Fruit fly (Drosophila melanogaster): ENCODE results near the gene eEF2.

eEF2 gene

dm6 chr2L:21677480-21677930 is 4.5 kb downstream of the eEF2 start, which contains the start of gene CG2225 (continued):
- TF ChIP-seq CG11696 (GFP tag; IDR thresholded peaks at IDR 0.05) (no peak), Xrp1 (GFP tag; IDR thresholded peaks at IDR 0.05) (no peak), CG17385 (GFP tag; optimal IDR thresholded peaks at IDR 0.05) (no peak), fu2 (GFP tag; optimal IDR thresholded peaks at IDR 0.05) (no peak), gt (GFP tag; IDR thresholded peaks at IDR 0.05) (no peak), CG13624 (GFP tag; optimal IDR thresholded peaks at IDR 0.05) (no peak), odd (GFP tag; optimal IDR thresholded peaks at IDR 0.05) (no peak), bowl (GFP tag; IDR thresholded peaks at IDR 0.05) (no peak), jing (GFP tag; optimal IDR thresholded peaks at IDR 0.05) (no peak), CG6175 (GFP tag; IDR thresholded peaks at IDR 0.05) (no peak), CG14014 (GFP tag; IDR thresholded peaks at IDR 0.05) (no peak), Blimp-1 (GFP tag; optimal IDR thresholded peaks at IDR 0.05) (no peak), NK7.1 (GFP tag; optimal IDR thresholded peaks at IDR 0.05) (no peak), Dip2 (GFP tag; IDR thresholded peaks at IDR 0.05) (no peak), Tbp (GFP tag; optimal IDR thresholded peaks at IDR 0.05) (no peak), CG13296 (GFP tag; optimal IDR thresholded peaks at IDR 0.05) (no peak), usp (GFP tag; optimal IDR thresholded peaks at IDR 0.05) (no peak), emc (GFP tag; optimal IDR thresholded peaks at IDR 0.05) (no peak), eyg (GFP tag; optimal IDR thresholded peaks at IDR 0.05) (no peak), CG1647 (GFP tag; optimal IDR thresholded peaks at IDR 0.05) (no peak), hb (GFP tag; IDR thresholded peaks at IDR 0.05; ENCODE audit: partially characterized antibody) (peak; percentile 39; the same call in 1 of the 3 replicates), CG11085 (GFP tag; IDR thresholded peaks at IDR 0.05) (no peak), sens (GFP tag) (peak; percentile 49), Mad (GFP tag; optimal IDR thresholded peaks at IDR 0.05) (no peak), hkb (optimal IDR thresholded peaks at IDR 0.05) (no peak), hkb (GFP tag; IDR thresholded peaks at IDR 0.05) (no peak), org-1 (GFP tag; optimal IDR thresholded peaks at IDR 0.05) (no peak), ase (GFP tag; IDR thresholded peaks at IDR 0.05) (no peak), nerfin-1 (tag; optimal IDR thresholded peaks at IDR 0.05) (no peak), nmo (GFP tag; optimal IDR thresholded peaks at IDR 0.05) (peak; percentile 1), CG33557 (GFP tag; optimal IDR thresholded peaks at IDR 0.05) (no peak), CG10267 (tag; optimal IDR thresholded peaks at IDR 0.05) (no peak), croc (GFP tag; conservative IDR thresholded peaks at IDR 0.05) (no peak), CG2116 (GFP tag; optimal IDR thresholded peaks at IDR 0.05) (peak; percentile 90), tna (GFP tag; IDR thresholded peaks at IDR 0.05; ENCODE audit: partially characterized antibody) (peak; percentile 20; the same call in 1 of the 2 replicates), CG14667 (GFP tag; IDR thresholded peaks at IDR 0.05) (no peak), CG12942 (GFP tag; optimal IDR thresholded peaks at IDR 0.05) (no peak), pfk (GFP tag; optimal IDR thresholded peaks at IDR 0.05) (no peak), sens-2 (GFP tag; IDR thresholded peaks at IDR 0.05) (no peak), Ptx1 (GFP tag; IDR thresholded peaks at IDR 0.05) (no peak), pita (GFP tag; optimal IDR thresholded peaks at IDR 0.05) (peak; percentile 43), CG16813 (GFP tag; IDR thresholded peaks at IDR 0.05; ENCODE audit: partially characterized antibody) (peak; percentile 69), lov (optimal IDR thresholded peaks at IDR 0.05) (no peak), lov (GFP tag; IDR thresholded peaks at IDR 0.05) (no peak), ap (GFP tag; IDR thresholded peaks at IDR 0.05) (no peak), CG5180 (GFP tag; optimal IDR thresholded peaks at IDR 0.05) (no peak), sd (tag; optimal IDR thresholded peaks at IDR 0.05) (peak; percentile 9), Doc3 (GFP tag; IDR thresholded peaks at IDR 0.05; ENCODE audit: partially characterized antibody) (0 out of 3 replicates have a peak, but pooled peaks have one; percentile 55), CG2129 (GFP tag; IDR thresholded peaks at IDR 0.05; ENCODE audit: partially characterized antibody) (0 out of 2 replicates have a peak, but pooled peaks have one; percentile 13), gfzf (GFP tag; optimal IDR thresholded peaks at IDR 0.05) (peak; percentile 49), crc (GFP tag; optimal IDR thresholded peaks at IDR 0.05) (no peak), amos (GFP tag; IDR thresholded peaks at IDR 0.05; ENCODE audit: partially characterized antibody) (peak; percentile 73)

Measured in whole organism, embryonic.